Fruit fly (Drosophila melanogaster): ENCODE measurements around the gene MICU1.

MICU1 gene

DNA sequence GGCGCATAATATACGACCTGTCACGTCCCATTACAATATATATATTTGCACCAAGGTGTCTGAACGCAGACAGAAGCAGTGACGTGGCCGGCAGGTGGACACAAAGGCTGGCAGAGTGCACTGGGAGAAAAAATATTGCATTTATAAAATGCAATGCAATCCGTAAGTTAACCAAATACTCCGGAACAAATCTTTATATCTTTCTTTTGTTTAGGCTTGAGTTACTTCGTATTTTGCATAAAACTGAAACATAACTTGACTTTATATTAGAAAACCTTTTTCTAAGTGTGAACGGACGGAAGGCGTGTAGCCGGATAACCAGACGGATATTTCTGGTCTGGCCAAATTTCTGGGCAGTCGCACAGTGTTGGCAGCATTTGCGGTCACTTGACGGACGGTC lies 38.0 kb upstream of the MICU1 start (continued):
- no peak for TF ChIP-seq CG12769 (tag; optimal IDR thresholded peaks at IDR 0.05)
- TF ChIP-seq lbe (GFP tag; optimal IDR thresholded peaks at IDR 0.05) = no peak
- no peak for TF ChIP-seq org-1 (GFP tag; optimal IDR thresholded peaks at IDR 0.05)
- TF ChIP-seq ftz-f1 (GFP tag; optimal IDR thresholded peaks at IDR 0.05) = no peak
- TF ChIP-seq twi (tag; optimal IDR thresholded peaks at IDR 0.05) = no peak
- peak; percentile 22; the same call in 1 of the 3 replicates for TF ChIP-seq row (GFP tag; IDR thresholded peaks at IDR 0.05)
- no peak for TF ChIP-seq TFAM (GFP tag; optimal IDR thresholded peaks at IDR 0.05)
- TF ChIP-seq CG10267 (tag; optimal IDR thresholded peaks at IDR 0.05) = no peak
- no peak for TF ChIP-seq Sry-β (GFP tag; optimal IDR thresholded peaks at IDR 0.05)
- peak; percentile 40; the same call in 1 of the 2 replicates for TF ChIP-seq Drgx (GFP tag; IDR thresholded peaks at IDR 0.05)
- no peak for TF ChIP-seq gcm2 (GFP tag; optimal IDR thresholded peaks at IDR 0.05)
- TF ChIP-seq Stat92E (GFP tag; optimal IDR thresholded peaks at IDR 0.05) = no peak
- TF ChIP-seq disco-r (GFP tag; optimal IDR thresholded peaks at IDR 0.05) = no peak
- TF ChIP-seq schlank (tag; optimal IDR thresholded peaks at IDR 0.05) = no peak
- TF ChIP-seq phol (tag; optimal IDR thresholded peaks at IDR 0.05) = peak; percentile 35
- TF ChIP-seq bsh (GFP tag; optimal IDR thresholded peaks at IDR 0.05) = peak; percentile 10 to 12
- no peak for TF ChIP-seq CG14441 (GFP tag; IDR thresholded peaks at IDR 0.05)
- TF ChIP-seq lilli (GFP tag; optimal IDR thresholded peaks at IDR 0.05) = peak; percentile 6
- TF ChIP-seq repo (GFP tag; optimal IDR thresholded peaks at IDR 0.05) = no peak
- peak; percentile 23 for TF ChIP-seq CG10979 (tag; optimal IDR thresholded peaks at IDR 0.05)
- no peak for TF ChIP-seq CG13296 (GFP tag; optimal IDR thresholded peaks at IDR 0.05)
- TF ChIP-seq CG8944 (GFP tag; optimal IDR thresholded peaks at IDR 0.05) = no peak
- TF ChIP-seq zen (tag; optimal IDR thresholded peaks at IDR 0.05) = peak; percentile 81
- no peak for TF ChIP-seq CG7745 (tag; optimal IDR thresholded peaks at IDR 0.05)
- TF ChIP-seq pzg (GFP tag; optimal IDR thresholded peaks at IDR 0.05) = no peak
- TF ChIP-seq HmgZ (tag; optimal IDR thresholded peaks at IDR 0.05) = no peak
- peak; percentile 33 for TF ChIP-seq CG15696 (tag; optimal IDR thresholded peaks at IDR 0.05)
- TF ChIP-seq Nf-YC (tag; optimal IDR thresholded peaks at IDR 0.05) = no peak
- no peak for TF ChIP-seq CG4730 (GFP tag; IDR thresholded peaks at IDR 0.05)
- peak; percentile 73 for TF ChIP-seq sens (GFP tag)
- no peak for TF ChIP-seq CG3281 (GFP tag; optimal IDR thresholded peaks at IDR 0.05)
- peak; percentile 53; the same call in 1 of the 2 replicates for TF ChIP-seq CG8765 (GFP tag; IDR thresholded peaks at IDR 0.05)
- no peak for TF ChIP-seq MBD-R2 (GFP tag; IDR thresholded peaks at IDR 0.05)
- TF ChIP-seq E2f1 (GFP tag; IDR thresholded peaks at IDR 0.05) = no peak
- TF ChIP-seq Elba2 (GFP tag; optimal IDR thresholded peaks at IDR 0.05) = peak; percentile 33
- TF ChIP-seq Max (GFP tag; optimal IDR thresholded peaks at IDR 0.05) = no peak
- TF ChIP-seq h (optimal IDR thresholded peaks at IDR 0.05) = no peak
- peak; percentile 47 for TF ChIP-seq dmrt11E (tag; optimal IDR thresholded peaks at IDR 0.05)
- peak; percentile 5 for TF ChIP-seq CG8924 (tag; optimal IDR thresholded peaks at IDR 0.05)
- no peak for TF ChIP-seq CG18619 (GFP tag; optimal IDR thresholded peaks at IDR 0.05)
- TF ChIP-seq Poxn (GFP tag; IDR thresholded peaks at IDR 0.05) = no peak
- no peak for TF ChIP-seq da (GFP tag; optimal IDR thresholded peaks at IDR 0.05)
- no peak for TF ChIP-seq GATAe (GFP tag; conservative IDR thresholded peaks at IDR 0.05)
- TF ChIP-seq cas (GFP tag; IDR thresholded peaks at IDR 0.05) = no peak
- TF ChIP-seq Dll (GFP tag; IDR thresholded peaks at IDR 0.05; ENCODE audit: partially characterized antibody) = no peak
- TF ChIP-seq CG15479 (GFP tag; optimal IDR thresholded peaks at IDR 0.05) = peak; percentile 12
- no peak for TF ChIP-seq CG12219 (GFP tag; optimal IDR thresholded peaks at IDR 0.05)
- no peak for TF ChIP-seq Gsc (GFP tag; IDR thresholded peaks at IDR 0.05)
- TF ChIP-seq chm (GFP tag; IDR thresholded peaks at IDR 0.05) = no peak
- peak; percentile 33; the same call in 1 of the 2 replicates for TF ChIP-seq Xrp1 (GFP tag; IDR thresholded peaks at IDR 0.05)
- TF ChIP-seq CG2712 (tag; optimal IDR thresholded peaks at IDR 0.05) = peak; percentile 24
- no peak for TF ChIP-seq toy (GFP tag; IDR thresholded peaks at IDR 0.05)
